Fruit fly (Drosophila melanogaster): Measurements from ENCODE around the gene PIG-Wa.

DNA sequence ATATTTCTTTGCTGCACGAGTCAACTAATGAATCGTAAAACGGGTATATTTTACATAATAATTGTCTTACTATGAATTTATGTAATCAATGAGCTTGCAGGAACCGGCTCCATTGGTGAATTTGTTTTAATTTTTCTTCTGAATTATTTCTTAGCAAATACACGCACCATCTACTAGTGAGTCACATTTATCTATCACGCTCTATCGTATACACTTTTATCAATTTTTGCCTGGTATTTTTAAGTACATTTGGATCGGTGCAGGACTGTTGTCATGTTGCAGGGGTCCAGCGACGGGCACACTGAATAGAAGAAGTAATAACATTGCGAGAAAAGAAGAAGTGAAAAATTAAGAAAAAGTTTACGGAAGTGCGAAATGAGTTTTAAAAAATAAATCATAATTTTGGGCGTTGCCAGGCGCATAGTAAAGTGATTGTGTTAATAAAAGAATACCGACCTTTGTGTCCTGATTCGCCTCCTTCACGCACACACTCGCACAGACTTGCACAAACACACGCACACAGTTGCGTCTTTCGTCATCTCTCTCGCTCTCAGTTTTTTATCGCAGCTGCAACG lies 17.8 kb upstream of the PIG-Wa start, which contains the start of the genes Rab5 and Axud1:
- TF ChIP-seq CG8478 (optimal IDR thresholded peaks at IDR 0.05) (no peak), CTCF (optimal IDR thresholded peaks at IDR 0.05) (peak in 1 of 2 experiments; percentile 2)

All from S2 (cell line).